Worm (Caenorhabditis elegans) whole organism, L1 larva: ENCODE data around the gene mlc-2.

ENCODE experiments used
- C04F5.9 ChIP-seq: sonication (generic microtip); optimal IDR thresholded peaks from 2 replicates; lab custom pipeline; 2016; ENCODE audit warnings: missing genetic modification characterization, missing compliant biosample characterization
- C34B4.2 ChIP-seq: sonication (generic microtip); optimal IDR thresholded peaks from 2 replicates; lab custom pipeline; 2017; ENCODE audit warnings: mild to moderate bottlenecking, missing genetic modification characterization, missing compliant biosample characterization
- F16B12.6 ChIP-seq: fragments of 150-350 bp; optimal IDR thresholded peaks from 2 replicates; lab custom pipeline; 2014; ENCODE audit warnings: missing biosample characterization, missing genetic modification characterization
- aha-1 ChIP-seq: fragments of 150-350 bp; optimal IDR thresholded peaks from 2 replicates; lab custom pipeline; 2014; ENCODE audit warnings: missing biosample characterization, missing genetic modification characterization
- aly-2 ChIP-seq: fragments of 150-350 bp; optimal IDR thresholded peaks from 2 replicates; lab custom pipeline; 2014; ENCODE audit warnings: missing biosample characterization, missing genetic modification characterization
- blmp-1 ChIP-seq: fragments of 150-350 bp; optimal IDR thresholded peaks from 2 replicates; lab custom pipeline; 2014; ENCODE audit warnings: missing biosample characterization, missing genetic modification characterization
- ceh-8 ChIP-seq: fragments of 200-800 bp; sonication (Bioruptor generic); optimal IDR thresholded peaks from 2 replicates; lab custom pipeline; 2018; ENCODE audit warnings: mild to moderate bottlenecking, missing genetic modification characterization, moderate library complexity, missing compliant biosample characterization
- ceh-82 ChIP-seq, 3 experiments: fragments of 150-350 bp in 1 of 3; sonication (generic microtip) in 2 of 3; optimal IDR thresholded peaks; 2 replicates each; lab custom pipeline; 2014 to 2017; ENCODE audit warnings: missing biosample characterization in 3 of 3, missing genetic modification characterization in 3 of 3
- ceh-90 ChIP-seq: sonication (generic microtip); optimal IDR thresholded peaks from 2 replicates; lab custom pipeline; 2016; ENCODE audit warnings: missing genetic modification characterization, missing compliant biosample characterization
- dsc-1 ChIP-seq: sonication (generic microtip); optimal IDR thresholded peaks from 2 replicates; lab custom pipeline; 2016; ENCODE audit warnings: mild to moderate bottlenecking, missing genetic modification characterization, missing compliant biosample characterization
- efl-3 ChIP-seq: fragments of 200-800 bp; sonication (Bioruptor generic); optimal IDR thresholded peaks from 2 replicates; lab custom pipeline; 2018; ENCODE audit warnings: mild to moderate bottlenecking, missing genetic modification characterization, missing compliant biosample characterization
- egl-27 ChIP-seq, 2 experiments: fragments of 150-350 bp in 1 of 2; sonication (generic microtip); optimal IDR thresholded peaks; 3 replicates each; lab custom pipeline; 2017 to 2018; ENCODE audit warnings: missing biosample characterization in 2 of 2, missing genetic modification characterization in 2 of 2, missing genetic modification reagents in 2 of 2
- ets-5 ChIP-seq: fragments of 200-800 bp; sonication (Bioruptor generic); IDR thresholded peaks from 2 replicates; pipeline ENCODE4 v1.3.6; 2022; ENCODE audit warnings: missing genetic modification characterization, missing compliant biosample characterization
- fkh-4 ChIP-seq: sonication (generic microtip); optimal IDR thresholded peaks from 2 replicates; lab custom pipeline; 2016; ENCODE audit warnings: missing compliant biosample characterization, missing genetic modification characterization, borderline replicate concordance
- hlh-17 ChIP-seq: fragments of 200-800 bp; sonication (Bioruptor generic); optimal IDR thresholded peaks from 2 replicates; lab custom pipeline; 2018; ENCODE audit warnings: missing genetic modification characterization, mild to moderate bottlenecking, missing compliant biosample characterization, moderate library complexity, borderline replicate concordance
- hlh-4 ChIP-seq: sonication (generic microtip); optimal IDR thresholded peaks from 2 replicates; lab custom pipeline; 2016; ENCODE audit warnings: mild to moderate bottlenecking, missing genetic modification characterization, missing compliant biosample characterization
- hpl-2 ChIP-seq: fragments of 150-350 bp; optimal IDR thresholded peaks from 2 replicates; lab custom pipeline; 2014; ENCODE audit warnings: missing biosample characterization, missing genetic modification reagents, missing genetic modification characterization
- isw-1 ChIP-seq: fragments of 200-800 bp; sonication (Bioruptor generic); IDR thresholded peaks from 2 replicates; pipeline ENCODE4 v1.3.6; 2022; ENCODE audit warnings: missing genetic modification characterization, missing compliant biosample characterization
- jun-1 ChIP-seq: fragments of 150-350 bp; optimal IDR thresholded peaks from 2 replicates; lab custom pipeline; 2014; ENCODE audit warnings: missing biosample characterization, missing genetic modification reagents, missing genetic modification characterization
- lin-14 ChIP-seq: fragments of 200-800 bp; sonication (Bioruptor generic); optimal IDR thresholded peaks from 2 replicates; lab custom pipeline; 2018; ENCODE audit warnings: mild to moderate bottlenecking, missing genetic modification characterization, moderate library complexity, missing compliant biosample characterization
- lin-35 ChIP-seq, 2 experiments: fragments of 150-350 bp; optimal IDR thresholded peaks; 2 replicates each; lab custom pipeline; 2014; ENCODE audit warnings: missing biosample characterization in 2 of 2, missing genetic modification characterization in 2 of 2, missing genetic modification reagents in 2 of 2
- lin-39 ChIP-seq: fragments of 150-350 bp; optimal IDR thresholded peaks from 2 replicates; lab custom pipeline; 2014; ENCODE audit warnings: missing biosample characterization, missing genetic modification reagents, missing genetic modification characterization
- lsy-2 ChIP-seq, 2 experiments: fragments of 150-350 bp; optimal IDR thresholded peaks; 2 replicates each; lab custom pipeline; 2014; ENCODE audit warnings: missing biosample characterization in 2 of 2, missing genetic modification characterization in 2 of 2
- mef-2 ChIP-seq: fragments of 150-350 bp; optimal IDR thresholded peaks from 2 replicates; lab custom pipeline; 2014; ENCODE audit warnings: missing biosample characterization, missing genetic modification characterization
- mep-1 ChIP-seq: fragments of 150-350 bp; optimal IDR thresholded peaks from 2 replicates; lab custom pipeline; 2014; ENCODE audit warnings: missing biosample characterization, missing genetic modification characterization
- nhr-11 ChIP-seq: fragments of 150-350 bp; optimal IDR thresholded peaks from 2 replicates; lab custom pipeline; 2014; ENCODE audit warnings: missing biosample characterization, missing genetic modification characterization
- nhr-19 ChIP-seq: fragments of 200-800 bp; sonication (Bioruptor generic); conservative IDR thresholded peaks from 2 replicates; pipeline ENCODE4 v1.3.6; 2022; ENCODE audit warnings: missing genetic modification characterization, missing compliant biosample characterization
- nhr-20 ChIP-seq: sonication (generic microtip); optimal IDR thresholded peaks from 2 replicates; lab custom pipeline; 2016; ENCODE audit warnings: mild to moderate bottlenecking, missing genetic modification characterization, missing compliant biosample characterization
- nhr-237 ChIP-seq: fragments of 150-350 bp; optimal IDR thresholded peaks from 2 replicates; lab custom pipeline; 2014; ENCODE audit warnings: missing biosample characterization, missing genetic modification characterization
- nhr-47 ChIP-seq: sonication (generic microtip); optimal IDR thresholded peaks from 2 replicates; lab custom pipeline; 2016; ENCODE audit warnings: mild to moderate bottlenecking, missing genetic modification characterization, moderate library complexity, missing compliant biosample characterization
- nhr-71 ChIP-seq: sonication (generic microtip); optimal IDR thresholded peaks from 2 replicates; lab custom pipeline; 2016; ENCODE audit warnings: mild to moderate bottlenecking, missing genetic modification characterization, moderate library complexity, missing compliant biosample characterization
- nhr-76 ChIP-seq: sonication (generic microtip); optimal IDR thresholded peaks from 2 replicates; lab custom pipeline; 2017; ENCODE audit warnings: missing biosample characterization, missing genetic modification characterization
- nhr-77 ChIP-seq: fragments of 150-350 bp; optimal IDR thresholded peaks from 2 replicates; lab custom pipeline; 2014; ENCODE audit warnings: missing biosample characterization, missing genetic modification characterization
- nhr-85 ChIP-seq: sonication (generic microtip); peaks from one replicate; lab custom pipeline; 2016; ENCODE audit warnings: missing genetic modification characterization, inconsistent platforms, missing compliant biosample characterization
- pag-3 ChIP-seq: sonication (generic microtip); optimal IDR thresholded peaks from 2 replicates; lab custom pipeline; 2017; ENCODE audit warnings: missing genetic modification characterization, mild to moderate bottlenecking, missing compliant biosample characterization, antibody characterized with exemption, borderline replicate concordance; ENCODE audit not compliant: insufficient read depth
- rnt-1 ChIP-seq: sonication (generic microtip); optimal IDR thresholded peaks from 2 replicates; lab custom pipeline; 2016; ENCODE audit warnings: mild to moderate bottlenecking, missing genetic modification characterization, moderate library complexity, missing compliant biosample characterization
- skn-1 ChIP-seq: fragments of 150-350 bp; optimal IDR thresholded peaks from 2 replicates; lab custom pipeline; 2014; ENCODE audit warnings: missing biosample characterization, missing genetic modification characterization
- snu-23 ChIP-seq: sonication (generic microtip); optimal IDR thresholded peaks from 2 replicates; lab custom pipeline; 2016; ENCODE audit warnings: missing genetic modification characterization, missing compliant biosample characterization
- sox-4 ChIP-seq: sonication (generic microtip); optimal IDR thresholded peaks from 2 replicates; lab custom pipeline; 2016; ENCODE audit warnings: missing genetic modification characterization, missing compliant biosample characterization
- sptf-1 ChIP-seq: fragments of 150-350 bp; optimal IDR thresholded peaks from 2 replicates; lab custom pipeline; 2014; ENCODE audit warnings: missing biosample characterization, missing genetic modification characterization
- sup-37 ChIP-seq: fragments of 200-800 bp; sonication (Bioruptor generic); optimal IDR thresholded peaks from 2 replicates; lab custom pipeline; 2018; ENCODE audit warnings: mild to moderate bottlenecking, missing genetic modification characterization, missing compliant biosample characterization
- swsn-7 ChIP-seq: sonication (generic microtip); optimal IDR thresholded peaks from 2 replicates; lab custom pipeline; 2016; ENCODE audit warnings: missing genetic modification characterization, missing compliant biosample characterization
- tbx-2 ChIP-seq: sonication (generic microtip); optimal IDR thresholded peaks from 2 replicates; lab custom pipeline; 2016; ENCODE audit warnings: missing genetic modification characterization, missing compliant biosample characterization
- unc-130 ChIP-seq: fragments of 150-350 bp; optimal IDR thresholded peaks from 2 replicates; lab custom pipeline; 2017; ENCODE audit warnings: missing biosample characterization, missing genetic modification characterization, inconsistent platforms
- unc-62 ChIP-seq: fragments of 150-350 bp; optimal IDR thresholded peaks from 2 replicates; lab custom pipeline; 2014; ENCODE audit warnings: missing biosample characterization, missing genetic modification reagents, missing genetic modification characterization
- unc-86 ChIP-seq: sonication (generic microtip); optimal IDR thresholded peaks from 2 replicates; lab custom pipeline; 2016; ENCODE audit warnings: missing genetic modification characterization, missing compliant biosample characterization
- unc-98 ChIP-seq: fragments of 200-800 bp; sonication (Bioruptor generic); IDR thresholded peaks from 2 replicates; pipeline ENCODE4 v1.3.6; 2022; ENCODE audit warnings: missing genetic modification characterization, missing compliant biosample characterization
- vab-15 ChIP-seq: sonication (generic microtip); optimal IDR thresholded peaks from 2 replicates; lab custom pipeline; 2017; ENCODE audit warnings: missing genotype, mild to moderate bottlenecking, missing genetic modification characterization, missing compliant biosample characterization
- xbp-1 ChIP-seq: sonication (generic microtip); optimal IDR thresholded peaks from 2 replicates; lab custom pipeline; 2016; ENCODE audit warnings: missing genetic modification characterization, missing compliant biosample characterization
- zag-1 ChIP-seq: fragments of 150-350 bp; optimal IDR thresholded peaks from 2 replicates; lab custom pipeline; 2014; ENCODE audit warnings: missing biosample characterization, missing genetic modification characterization
- zip-4 ChIP-seq: fragments of 200-800 bp; sonication (Bioruptor generic); optimal IDR thresholded peaks from 2 replicates; lab custom pipeline; 2018; ENCODE audit warnings: mild to moderate bottlenecking, missing genetic modification characterization, moderate library complexity, missing compliant biosample characterization

Gene mlc-2

DNA sequence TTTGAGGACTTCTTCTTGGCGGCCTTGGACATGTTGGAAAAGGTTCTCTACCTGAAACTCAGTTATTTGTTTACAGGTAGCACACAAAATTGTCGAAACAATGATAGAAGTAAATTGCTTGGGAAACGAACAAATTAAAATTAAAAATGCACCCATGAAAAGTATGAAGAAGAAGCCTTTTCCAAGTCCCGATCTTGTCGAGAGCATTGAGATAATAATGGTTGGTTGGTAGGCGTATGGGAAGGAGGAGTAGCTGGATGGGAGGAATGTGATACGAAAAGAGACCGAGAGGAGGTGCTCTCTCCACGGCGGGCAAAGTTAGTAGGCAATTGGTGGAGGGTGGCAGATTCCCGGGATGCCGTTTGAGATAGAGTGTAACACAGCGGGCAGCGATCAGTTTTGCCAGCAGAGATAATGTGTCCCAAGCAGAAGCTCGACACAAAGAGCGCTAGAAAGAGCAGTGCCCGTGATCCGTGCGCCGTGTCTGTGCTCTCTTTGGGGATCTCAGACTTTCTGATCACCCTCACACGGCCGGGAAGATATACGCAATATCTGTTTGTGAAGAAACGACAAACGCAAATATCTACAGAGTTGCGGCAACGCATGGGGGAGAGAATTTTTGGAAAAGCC lies at the start of gene mlc-2:
TSS of gene mlc-2 (minus strand) at position 51 of the 630 bp plus-strand sequence.
- TF ChIP-seq zag-1 (tag; lab: Kevin White, UChicago) (no peak), sptf-1 (tag; lab: Kevin White, UChicago) (no peak), nhr-20 (tag; lab: Kevin White, UChicago) (peak; percentile 57), dsc-1 (tag; lab: Kevin White, UChicago) (peak; percentile 67), fkh-4 (no peak), hlh-17 (GFP tag; lab: Kevin White, UChicago) (no peak), pag-3 (peak; percentile 96), xbp-1 (peak; percentile 9), ets-5 (GFP tag; lab: Robert Waterston, UW) (no peak), unc-130 (tag; lab: Kevin White, UChicago) (peak; percentile 3), unc-98 (no peak), skn-1 (no peak), lin-14 (peak; percentile 79), unc-62 (no peak), hlh-4 (tag; lab: Kevin White, UChicago) (no peak), nhr-76 (tag; lab: Kevin White, UChicago) (no peak), snu-23 (GFP tag; lab: Kevin White, UChicago) (peak; percentile 55), sup-37 (GFP tag; lab: Kevin White, UChicago) (no peak), lsy-2 (tag; optimal IDR thresholded peaks at IDR 0.05; lab: Kevin White, UChicago) (peak in 1 of 2 experiments; percentile 41), rnt-1 (peak; percentile 71), ceh-90 (no peak), nhr-11 (tag; lab: Kevin White, UChicago) (no peak), lin-35 (GFP tag; optimal IDR thresholded peaks at IDR 0.05; lab: Kevin White, UChicago) (no peak), nhr-47 (tag; lab: Kevin White, UChicago) (peak; percentile 20), isw-1 (no peak), aha-1 (no peak), nhr-77 (tag; lab: Kevin White, UChicago) (peak; percentile 35), aly-2 (tag; lab: Kevin White, UChicago) (no peak), swsn-7 (tag; lab: Kevin White, UChicago) (peak; percentile 28), nhr-237 (tag; lab: Kevin White, UChicago) (no peak), egl-27 (tag; optimal IDR thresholded peaks at IDR 0.05; lab: Kevin White, UChicago) (no peak), vab-15 (tag; lab: Kevin White, UChicago) (no peak), nhr-19 (GFP tag; lab: Robert Waterston, UW) (peak; percentile 65), sox-4 (tag; lab: Kevin White, UChicago) (no peak), hpl-2 (GFP tag; lab: Kevin White, UChicago) (no peak), tbx-2 (tag; lab: Kevin White, UChicago) (peak; percentile 52), nhr-71 (tag; lab: Kevin White, UChicago) (peak; percentile 82), lin-39 (no peak), mef-2 (no peak)

DNA sequence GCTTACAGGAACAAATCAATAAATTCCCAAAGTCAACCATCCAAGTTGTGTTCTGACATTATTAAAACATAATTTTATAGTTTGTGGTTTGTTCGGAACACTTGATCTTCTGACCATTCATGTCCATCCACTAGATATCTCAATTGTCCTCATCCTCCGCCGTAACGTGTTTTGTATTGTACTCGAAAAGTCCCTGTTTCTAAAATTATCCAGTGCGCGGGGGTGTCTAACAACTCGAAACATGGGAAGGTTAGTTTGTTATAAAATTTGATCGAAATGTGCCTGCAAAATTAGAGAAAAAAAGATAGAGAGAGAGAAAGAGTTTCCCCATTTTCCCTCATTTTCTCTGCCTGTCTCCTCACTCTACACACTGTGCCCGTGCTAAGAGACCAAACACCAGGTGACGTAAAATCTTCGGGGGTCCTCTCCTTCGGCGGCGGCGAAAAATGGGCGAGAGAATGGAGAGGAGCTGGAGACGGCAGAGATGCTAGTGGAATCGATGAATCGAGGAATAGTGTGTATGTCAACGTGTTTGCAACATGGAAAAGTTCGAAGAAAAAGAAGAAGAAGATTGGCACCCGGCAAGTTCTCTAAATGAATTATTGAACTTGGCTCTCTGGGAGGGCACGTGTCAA lies 49.3 kb upstream of the mlc-2 start:
- TF ChIP-seq blmp-1 (tag; lab: Kevin White, UChicago) (peak; percentile 43), lin-35 (GFP tag; optimal IDR thresholded peaks at IDR 0.05; lab: Kevin White, UChicago) (peak; percentile 62 to 71), hlh-17 (GFP tag; lab: Kevin White, UChicago) (no peak), nhr-85 (peak; percentile 98), xbp-1 (peak; percentile 84), isw-1 (peak; percentile 63), nhr-77 (tag; lab: Kevin White, UChicago) (peak; percentile 95), ceh-82 (tag; optimal IDR thresholded peaks at IDR 0.05; lab: Kevin White, UChicago) (peak; percentile 73 to 76 (median 74)), ceh-8 (GFP tag; lab: Kevin White, UChicago) (peak; percentile 40), mep-1 (tag; lab: Kevin White, UChicago) (peak; percentile 89), C04F5.9 (tag; lab: Kevin White, UChicago) (peak; percentile 34), C34B4.2 (tag; lab: Kevin White, UChicago) (no peak), nhr-19 (GFP tag; lab: Robert Waterston, UW) (peak; percentile 93), nhr-237 (tag; lab: Kevin White, UChicago) (peak; percentile 88), zip-4 (GFP tag; lab: Kevin White, UChicago) (peak; percentile 57), unc-86 (peak; percentile 93), jun-1 (tag; lab: Kevin White, UChicago) (no peak), unc-130 (tag; lab: Kevin White, UChicago) (peak; percentile 38), efl-3 (GFP tag; lab: Kevin White, UChicago) (no peak), F16B12.6 (tag; lab: Kevin White, UChicago) (no peak), snu-23 (GFP tag; lab: Kevin White, UChicago) (peak; percentile 95)
